Worm (Caenorhabditis elegans) whole organism, midembryonic: ENCODE data around the gene C08F11.7.

Source experiments
- T22C8.4 ChIP-seq: fragments of 200-800 bp; sonication (Bioruptor generic); IDR thresholded peaks from 2 replicates; pipeline ENCODE4 v1.3.6; 2022; ENCODE audit warnings: missing genetic modification characterization, missing compliant biosample characterization
- cog-1 ChIP-seq: sonication (generic microtip); optimal IDR thresholded peaks from 2 replicates; lab custom pipeline; 2016; ENCODE audit warnings: missing genetic modification characterization, missing compliant biosample characterization
- flt-1 ChIP-seq: fragments of 200-800 bp; sonication (Bioruptor generic); IDR thresholded peaks from 2 replicates; pipeline ENCODE4 v1.3.6; 2022; ENCODE audit warnings: missing genetic modification characterization, missing compliant biosample characterization
- klf-2 ChIP-seq: fragments of 200-800 bp; sonication (Bioruptor generic); conservative IDR thresholded peaks from 2 replicates; pipeline ENCODE4 v1.3.6; 2022; ENCODE audit warnings: missing genetic modification reagents, missing genetic modification characterization, missing compliant biosample characterization
- med-1 ChIP-seq: sonication (generic microtip); optimal IDR thresholded peaks from 2 replicates; lab custom pipeline; 2017; ENCODE audit warnings: missing genetic modification characterization, mild to moderate bottlenecking, missing compliant biosample characterization, antibody characterized with exemption, missing genetic modification reagents; ENCODE audit not compliant: insufficient read depth
- ref-1 ChIP-seq: fragments of 200-800 bp; sonication (Bioruptor generic); conservative IDR thresholded peaks from 2 replicates; pipeline ENCODE4 v1.3.6; 2022; ENCODE audit warnings: missing genetic modification reagents, missing genetic modification characterization, missing compliant biosample characterization
- tab-1 ChIP-seq: fragments of 200-800 bp; sonication (Bioruptor generic); IDR thresholded peaks from 2 replicates; pipeline ENCODE4 v1.3.6; 2022; ENCODE audit warnings: missing genetic modification characterization, missing compliant biosample characterization
- ztf-23 ChIP-seq: fragments of 200-800 bp; sonication (Bioruptor generic); IDR thresholded peaks from 2 replicates; pipeline ENCODE4 v1.3.6; 2022; ENCODE audit warnings: missing genetic modification reagents, missing genetic modification characterization, missing compliant biosample characterization
- ztf-29 ChIP-seq: fragments of 200-800 bp; sonication (Bioruptor generic); IDR thresholded peaks from 2 replicates; pipeline ENCODE4 v1.3.6; 2022; ENCODE audit warnings: missing genetic modification reagents, missing genetic modification characterization, missing compliant biosample characterization

Gene C08F11.7

DNA sequence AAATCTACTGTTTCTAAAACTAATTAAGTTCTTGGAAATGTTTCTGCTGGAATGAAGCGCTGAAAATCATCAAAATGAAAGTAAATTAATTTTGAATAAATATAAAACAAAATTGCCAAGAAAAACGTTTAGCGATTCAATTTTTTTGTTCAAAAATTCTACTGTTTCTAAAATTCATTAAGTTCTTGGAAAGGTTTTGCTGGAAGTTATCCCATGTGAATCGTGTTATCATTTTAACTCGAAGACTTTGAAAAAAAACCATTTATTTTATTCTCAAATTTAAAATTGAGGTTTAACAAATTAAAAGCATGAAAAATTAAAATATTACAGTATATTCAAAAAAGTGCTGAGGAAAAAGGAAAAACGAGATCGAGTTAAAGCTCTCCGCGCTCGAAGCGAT, 47.8 kb downstream of the C08F11.7 start:
- TF ChIP-seq T22C8.4 (GFP tag; lab: Robert Waterston, UW), result no peak
- TF ChIP-seq ref-1 (GFP tag; lab: Robert Waterston, UW), result no peak
- TF ChIP-seq cog-1 (tag; lab: Kevin White, UChicago), result no peak
- TF ChIP-seq tab-1, result no peak
- no peak for TF ChIP-seq ztf-29 (GFP tag; lab: Robert Waterston, UW)
- no peak for TF ChIP-seq med-1
- TF ChIP-seq flt-1 (GFP tag; lab: Robert Waterston, UW), result no peak
- TF ChIP-seq klf-2 (GFP tag; lab: Robert Waterston, UW), result no peak
- no peak for TF ChIP-seq ztf-23 (GFP tag; lab: Robert Waterston, UW)

DNA sequence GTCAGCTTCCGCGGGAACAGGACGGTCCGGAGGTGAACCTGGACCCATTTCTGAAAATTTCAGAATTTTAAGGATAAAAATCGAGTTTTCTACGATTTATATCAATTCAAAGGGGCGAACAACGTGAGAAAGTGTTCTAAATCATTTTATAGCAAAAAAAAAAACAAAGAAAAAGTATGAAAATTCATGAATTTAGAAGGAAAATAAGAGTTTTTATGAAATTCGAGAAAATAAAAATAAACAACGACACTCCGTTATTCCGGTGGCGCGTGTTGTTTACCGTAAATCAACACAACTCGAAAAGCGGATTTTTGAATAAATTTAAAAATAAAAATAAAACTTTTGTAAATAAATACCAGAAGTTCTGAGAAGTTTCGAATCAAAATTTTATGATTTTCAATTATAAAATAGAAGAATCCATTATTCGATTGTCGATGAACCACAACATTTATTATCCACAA, 49.9 kb downstream of the C08F11.7 start, which contains the start of gene nyn-1:
Gene nyn-1 (minus strand): TSS at position 51 of the 461 bp plus-strand sequence.
- TF ChIP-seq ztf-29 (GFP tag; lab: Robert Waterston, UW), result no peak

DNA sequence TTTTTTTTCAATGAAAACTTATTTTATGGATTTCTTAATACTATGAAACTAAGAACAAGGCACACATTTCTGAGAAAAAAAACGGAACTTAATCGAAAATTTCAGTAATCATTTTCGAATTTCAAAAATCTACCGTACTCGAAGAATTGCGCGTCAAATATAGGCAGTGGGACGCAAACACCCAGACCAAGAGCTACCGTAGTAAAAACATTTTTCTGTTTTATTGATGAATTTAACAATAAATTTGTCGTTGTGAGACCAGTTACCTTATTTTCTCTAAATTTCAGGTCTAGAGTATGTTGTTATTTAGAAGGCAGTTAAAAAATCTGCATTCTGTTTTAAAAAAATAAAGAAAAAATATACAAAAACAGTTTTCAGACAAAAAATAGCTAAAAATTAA, 50.6 kb downstream of the C08F11.7 start:
- TF ChIP-seq ztf-23 (GFP tag; lab: Robert Waterston, UW) (no peak), med-1 (no peak), klf-2 (GFP tag; lab: Robert Waterston, UW) (no peak), ztf-29 (GFP tag; lab: Robert Waterston, UW) (no peak), ref-1 (GFP tag; lab: Robert Waterston, UW) (no peak), cog-1 (tag; lab: Kevin White, UChicago) (no peak), T22C8.4 (GFP tag; lab: Robert Waterston, UW) (no peak), tab-1 (no peak), flt-1 (GFP tag; lab: Robert Waterston, UW) (no peak)
